Worm (Caenorhabditis elegans) whole organism, early embryonic: ENCODE measurements around the gene pgm-2.
"Not testable (repeated sequence)": the region's sequence is repeated elsewhere in the genome, so short reads cannot be mapped to it uniquely, and the experiment has no call there.

Experiments used
- F13C5.2 ChIP-seq: sonication (generic microtip); optimal IDR thresholded peaks from 2 replicates; lab custom pipeline; 2017; ENCODE audit warnings: mild to moderate bottlenecking, missing genetic modification characterization, inconsistent platforms, missing compliant biosample characterization
- ama-1 ChIP-seq: fragments of 150-350 bp; optimal IDR thresholded peaks from 2 replicates; lab custom pipeline; 2014
- ceh-13 ChIP-seq: fragments of 200-800 bp; sonication (Bioruptor generic); optimal IDR thresholded peaks from 2 replicates; lab custom pipeline; 2018; ENCODE audit warnings: mild to moderate bottlenecking, missing genetic modification characterization, missing compliant biosample characterization
- flt-1 ChIP-seq: fragments of 200-800 bp; sonication (Bioruptor generic); IDR thresholded peaks from 2 replicates; pipeline ENCODE4 v1.3.6; 2022; ENCODE audit warnings: missing genetic modification characterization, missing compliant biosample characterization
- hmg-4 ChIP-seq: fragments of 200-800 bp; sonication (Bioruptor generic); optimal IDR thresholded peaks from 2 replicates; lab custom pipeline; 2018; ENCODE audit warnings: mild to moderate bottlenecking, missing genetic modification characterization, missing compliant biosample characterization
- scrt-1 ChIP-seq: fragments of 200-800 bp; sonication (Bioruptor generic); IDR thresholded peaks from 2 replicates; pipeline ENCODE4 v1.3.6; 2022; ENCODE audit warnings: missing genetic modification characterization, missing compliant biosample characterization
- tbx-11 ChIP-seq: fragments of 200-800 bp; sonication (Bioruptor generic); IDR thresholded peaks from 2 replicates; pipeline ENCODE4 v1.3.6; 2022; ENCODE audit warnings: missing genetic modification characterization, missing compliant biosample characterization

ce11 chrIII:13296289-13296874 lies 2.8 kb upstream of the pgm-2 start, which contains the start of gene npp-18:
- TF ChIP-seq tbx-11 (GFP tag; lab: Robert Waterston, UW) (peak; percentile 83), scrt-1 (GFP tag; lab: Robert Waterston, UW) (peak; percentile 84), flt-1 (peak; percentile 73)
- TF ChIP-seq ama-1 (lab: Kevin White, UChicago); F13C5.2 (tag; lab: Kevin White, UChicago); ceh-13; hmg-4 (GFP tag; lab: Kevin White, UChicago): not testable (repeated sequence)
